Fruit fly (Drosophila melanogaster): Measurements from ENCODE around the gene CG9782.

dm6 chrX:16647092-16647632 is 25.8 kb upstream of the CG9782 start:
- no peak for TF ChIP-seq CG8301 (tag; optimal IDR thresholded peaks at IDR 0.05)
- no peak for TF ChIP-seq Ets98B (GFP tag; IDR thresholded peaks at IDR 0.05)
- TF ChIP-seq CG13204 (GFP tag; optimal IDR thresholded peaks at IDR 0.05), result no peak
- TF ChIP-seq rn (GFP tag; IDR thresholded peaks at IDR 0.05), result no peak
- no peak for TF ChIP-seq D1 (tag; optimal IDR thresholded peaks at IDR 0.05)
- TF ChIP-seq CG15710 (tag; optimal IDR thresholded peaks at IDR 0.05), result peak; percentile 18
- TF ChIP-seq Pif1A (GFP tag; optimal IDR thresholded peaks at IDR 0.05), result no peak
- TF ChIP-seq Snoo (tag; optimal IDR thresholded peaks at IDR 0.05), result peak; percentile 30
- TF ChIP-seq fd96Ca (GFP tag; IDR thresholded peaks at IDR 0.05), result no peak
- TF ChIP-seq EcR (GFP tag; optimal IDR thresholded peaks at IDR 0.05), result no peak
